Fruit fly (Drosophila melanogaster): ENCODE data around the gene eIF4G2.

DNA sequence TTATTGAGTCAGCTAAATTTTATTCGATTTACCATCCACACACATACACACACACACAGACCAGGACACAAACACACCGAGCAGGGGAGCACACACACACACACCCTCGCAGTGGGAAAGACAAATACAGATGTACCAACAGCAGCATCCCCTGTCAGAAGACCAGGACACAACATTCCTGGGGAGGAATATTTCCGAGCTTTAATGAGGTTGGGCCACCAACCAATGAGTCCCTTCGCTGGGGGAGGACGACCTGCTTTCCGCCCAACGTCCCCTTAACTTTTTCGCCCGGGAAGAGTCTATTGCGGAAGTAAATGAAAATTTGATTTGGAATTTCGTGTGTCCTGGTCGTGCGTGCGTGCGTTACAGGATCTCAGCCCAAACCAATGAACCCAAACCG, 8.1 kb upstream of the eIF4G2 start:
- no peak for TF ChIP-seq Ets21C (GFP tag; optimal IDR thresholded peaks at IDR 0.05)
- TF ChIP-seq lz (GFP tag; optimal IDR thresholded peaks at IDR 0.05) = no peak
- TF ChIP-seq CG4318 (GFP tag; optimal IDR thresholded peaks at IDR 0.05) = no peak
- TF ChIP-seq CG10669 (GFP tag; optimal IDR thresholded peaks at IDR 0.05) = no peak
- TF ChIP-seq fkh (GFP tag; optimal IDR thresholded peaks at IDR 0.05) = no peak

Data from whole organism, prepupa.